Fruit fly (Drosophila melanogaster) whole organism: ENCODE data around the gene CG33784.

ENCODE experiments used
- CG8478 ChIP-seq: fragments of >200 bp; optimal IDR thresholded peaks from 2 replicates; lab custom pipeline; 2018; ENCODE audit warnings: inconsistent platforms
- Dll ChIP-seq: fragments of >200 bp; optimal IDR thresholded peaks from 2 replicates; lab custom pipeline; 2017
- EcR ChIP-seq, 2 experiments: fragments of >200 bp; optimal IDR thresholded peaks; 2 replicates each; lab custom pipeline; 2017; ENCODE audit warnings: missing biosample characterization in 2 of 2, missing genetic modification characterization in 2 of 2, missing genetic modification reagents in 2 of 2
- pan ChIP-seq: fragments of >200 bp; optimal IDR thresholded peaks from 2 replicates; lab custom pipeline; 2017
- psq ChIP-seq: fragments of >200 bp; optimal IDR thresholded peaks from 2 replicates; lab custom pipeline; 2017
- usp ChIP-seq: fragments of >200 bp; optimal IDR thresholded peaks from 2 replicates; lab custom pipeline; 2017; ENCODE audit warnings: missing biosample characterization, missing genetic modification characterization, mixed read lengths

dm6 chr3R:10084179-10084647 is 16.5 kb downstream of the CG33784 start:
- no peak for TF ChIP-seq usp
- no peak for TF ChIP-seq CG8478 (lab: Kevin White, UChicago)
- no peak for TF ChIP-seq pan (lab: Kevin White, UChicago)
- no peak for TF ChIP-seq EcR (GFP tag; optimal IDR thresholded peaks at IDR 0.05; lab: Kevin White, UChicago)
- no peak for TF ChIP-seq psq
- no peak for TF ChIP-seq Dll
